Worm (Caenorhabditis elegans): Measurements from ENCODE around the gene swt-7.

DNA sequence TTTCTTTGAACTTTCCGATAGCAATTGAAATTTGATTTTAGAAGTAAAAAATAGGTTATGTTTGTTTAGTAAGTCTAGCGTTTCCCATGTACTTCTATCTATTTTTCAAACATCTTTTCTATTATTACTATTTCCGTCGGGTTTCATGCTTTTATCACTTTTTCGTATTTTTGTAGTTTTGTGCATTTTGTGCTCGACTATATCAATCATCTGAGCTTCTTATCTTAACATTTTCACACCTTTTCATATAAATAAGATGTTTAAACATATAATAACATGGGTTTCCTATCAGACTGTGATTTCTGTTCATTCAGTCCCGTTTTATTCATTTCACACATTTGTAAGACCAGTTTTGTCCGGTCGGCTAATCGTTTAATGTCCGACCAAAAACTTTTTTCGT is 12.5 kb downstream of the swt-7 start:
- TF ChIP-seq nhr-10 (tag; optimal IDR thresholded peaks at IDR 0.05) (no peak), dpl-1 (GFP tag; optimal IDR thresholded peaks at IDR 0.05) (no peak), snpc-4 (tag; optimal IDR thresholded peaks at IDR 0.05) (no peak), egl-43 (GFP tag; IDR thresholded peaks at IDR 0.05) (no peak), unc-39 (tag; optimal IDR thresholded peaks at IDR 0.05) (no peak), tag-97 (GFP tag; IDR thresholded peaks at IDR 0.05) (no peak), nhr-11 (tag; optimal IDR thresholded peaks at IDR 0.05) (no peak), lin-13 (GFP tag; optimal IDR thresholded peaks at IDR 0.05) (no peak), nhr-77 (tag; optimal IDR thresholded peaks at IDR 0.05) (no peak), lin-39 (tag; optimal IDR thresholded peaks at IDR 0.05) (no peak)

All from whole organism, L4 larva.